Fruit fly (Drosophila melanogaster) whole organism, embryonic: ENCODE data around the gene arm.

Experiments
- Asciz ChIP-seq: fragments of 200-800 bp; sonication (Bioruptor generic); optimal IDR thresholded peaks from 2 replicates; lab custom pipeline; 2017; ENCODE audit warnings: missing biosample characterization, mild to moderate bottlenecking, missing genetic modification characterization, missing genetic modification reagents
- BEAF-32 ChIP-seq: fragments of 200-800 bp; sonication (Bioruptor generic); optimal IDR thresholded peaks from 3 replicates; lab custom pipeline; 2017; ENCODE audit warnings: missing biosample characterization, missing genetic modification characterization, mild to moderate bottlenecking, moderate library complexity, missing genetic modification reagents
- CG12155 ChIP-seq: fragments of 200-800 bp; sonication (Bioruptor generic); optimal IDR thresholded peaks from 3 replicates; lab custom pipeline; 2016; ENCODE audit warnings: missing biosample characterization, missing genetic modification characterization
- CG12744 ChIP-seq: fragments of 200-800 bp; sonication (Bioruptor generic); optimal IDR thresholded peaks from 2 replicates; lab custom pipeline; 2016; ENCODE audit warnings: missing biosample characterization, missing genetic modification characterization
- CG14710 ChIP-seq: fragments of 200-800 bp; sonication (Bioruptor generic); optimal IDR thresholded peaks from 3 replicates; lab custom pipeline; 2019; ENCODE audit warnings: missing biosample characterization, mild to moderate bottlenecking, missing genetic modification characterization, moderate library complexity
- CG17328 ChIP-seq: fragments of 200-800 bp; sonication (Bioruptor generic); IDR thresholded peaks from 2 replicates; pipeline ENCODE4 v1.3.6; 2022; ENCODE audit warnings: missing biosample characterization, missing genetic modification characterization
- CG17912 ChIP-seq: fragments of 200-800 bp; sonication (Bioruptor generic); optimal IDR thresholded peaks from 2 replicates; lab custom pipeline; 2018; ENCODE audit warnings: missing biosample characterization, mild to moderate bottlenecking, missing genetic modification characterization
- CG2120 ChIP-seq: fragments of 200-800 bp; sonication (Bioruptor generic); optimal IDR thresholded peaks from 3 replicates; lab custom pipeline; 2016; ENCODE audit warnings: missing biosample characterization, missing genetic modification characterization
- CG2678 ChIP-seq: fragments of 200-800 bp; sonication (Bioruptor generic); optimal IDR thresholded peaks from 3 replicates; lab custom pipeline; 2019; ENCODE audit warnings: missing biosample characterization, mild to moderate bottlenecking, missing genetic modification characterization, moderate library complexity
- CG42726 ChIP-seq: fragments of 200-800 bp; sonication (Bioruptor generic); IDR thresholded peaks from 2 replicates; pipeline ENCODE4 v1.3.6; 2022; ENCODE audit warnings: missing biosample characterization, missing genetic modification characterization; ENCODE audit not compliant: partially characterized antibody
- CG4617 ChIP-seq: fragments of 200-800 bp; sonication (Bioruptor generic); optimal IDR thresholded peaks from 3 replicates; lab custom pipeline; 2016; ENCODE audit warnings: missing biosample characterization, missing genetic modification characterization, borderline replicate concordance
- CG6765 ChIP-seq: fragments of 200-800 bp; sonication (Bioruptor generic); optimal IDR thresholded peaks from 3 replicates; lab custom pipeline; 2017; ENCODE audit warnings: missing biosample characterization, mild to moderate bottlenecking, missing genetic modification characterization
- CG8290 ChIP-seq, 3 experiments: fragments of 200-800 bp; sonication (Bioruptor generic); optimal IDR thresholded peaks; 2 replicates each; lab custom pipeline; 2016 to 2019; ENCODE audit warnings: missing biosample characterization in 3 of 3, missing genetic modification characterization in 3 of 3, mild to moderate bottlenecking in 2 of 3, moderate library complexity in 1 of 3
- CG8924 ChIP-seq: fragments of 200-800 bp; optimal IDR thresholded peaks from 3 replicates; lab custom pipeline; 2019; ENCODE audit warnings: missing biosample characterization, mild to moderate bottlenecking, missing genetic modification characterization, moderate library complexity
- Dek ChIP-seq: fragments of 200-800 bp; sonication (Bioruptor generic); optimal IDR thresholded peaks from 3 replicates; lab custom pipeline; 2019; ENCODE audit warnings: missing biosample characterization, mild to moderate bottlenecking, missing genetic modification characterization, moderate library complexity
- Dll ChIP-seq: fragments of 200-800 bp; sonication (Bioruptor generic); IDR thresholded peaks from 4 replicates; pipeline ENCODE4 v1.3.6; 2022; ENCODE audit warnings: missing biosample characterization, missing genetic modification characterization; ENCODE audit not compliant: partially characterized antibody
- ERR ChIP-seq: fragments of 200-800 bp; sonication (Bioruptor generic); optimal IDR thresholded peaks from 2 replicates; lab custom pipeline; 2016; ENCODE audit warnings: missing biosample characterization, missing genetic modification characterization
- Ets97D ChIP-seq: fragments of 200-800 bp; sonication (Bioruptor generic); optimal IDR thresholded peaks from 3 replicates; lab custom pipeline; 2016; ENCODE audit warnings: missing biosample characterization, missing genetic modification characterization
- Fer1 ChIP-seq: fragments of 200-800 bp; sonication (Bioruptor generic); optimal IDR thresholded peaks from 2 replicates; lab custom pipeline; 2017; ENCODE audit warnings: missing biosample characterization, mild to moderate bottlenecking, missing genetic modification characterization
- HLHmδ ChIP-seq: fragments of 200-800 bp; sonication (Bioruptor generic); optimal IDR thresholded peaks from 2 replicates; lab custom pipeline; 2018; ENCODE audit warnings: missing biosample characterization, mild to moderate bottlenecking, missing genetic modification characterization, moderate library complexity
- Myb ChIP-seq: fragments of 200-800 bp; sonication (Bioruptor generic); optimal IDR thresholded peaks from 2 replicates; lab custom pipeline; 2016; ENCODE audit warnings: missing biosample characterization, missing genetic modification characterization
- ara ChIP-seq: fragments of 200-800 bp; sonication (Bioruptor generic); IDR thresholded peaks from 2 replicates; pipeline ENCODE4 v1.3.6; 2022; ENCODE audit warnings: missing biosample characterization, missing genetic modification characterization
- bowl ChIP-seq: fragments of 200-800 bp; sonication (Bioruptor generic); IDR thresholded peaks from 2 replicates; pipeline ENCODE4 v1.3.6; 2022; ENCODE audit warnings: missing biosample characterization, missing genetic modification characterization
- cg ChIP-seq: fragments of 200-800 bp; sonication (Bioruptor generic); optimal IDR thresholded peaks from 3 replicates; lab custom pipeline; 2019; ENCODE audit warnings: missing biosample characterization, mild to moderate bottlenecking, missing genetic modification characterization, moderate library complexity
- chm ChIP-seq: fragments of 200-800 bp; sonication (Bioruptor generic); IDR thresholded peaks from 2 replicates; pipeline ENCODE4 v1.3.6; 2022; ENCODE audit warnings: missing biosample characterization, missing genetic modification characterization
- dmrt11E ChIP-seq: fragments of 200-800 bp; sonication (Bioruptor generic); optimal IDR thresholded peaks from 3 replicates; lab custom pipeline; 2018; ENCODE audit warnings: missing biosample characterization, mild to moderate bottlenecking, missing genetic modification characterization, moderate library complexity
- gem ChIP-seq: fragments of 200-800 bp; sonication (Bioruptor generic); optimal IDR thresholded peaks from 2 replicates; lab custom pipeline; 2019; ENCODE audit warnings: missing biosample characterization, mild to moderate bottlenecking, missing genetic modification characterization, moderate library complexity
- lab ChIP-seq: fragments of 200-800 bp; sonication (Bioruptor generic); optimal IDR thresholded peaks from 3 replicates; lab custom pipeline; 2017; ENCODE audit warnings: missing biosample characterization, missing genetic modification characterization, mild to moderate bottlenecking, moderate library complexity, missing genetic modification reagents
- lilli ChIP-seq: fragments of 200-800 bp; sonication (Bioruptor generic); optimal IDR thresholded peaks from 3 replicates; lab custom pipeline; 2016; ENCODE audit warnings: missing biosample characterization, missing genetic modification characterization
- nau ChIP-seq: fragments of 200-800 bp; sonication (Bioruptor generic); optimal IDR thresholded peaks from 3 replicates; lab custom pipeline; 2017; ENCODE audit warnings: missing biosample characterization, mild to moderate bottlenecking, missing genetic modification characterization, missing genetic modification reagents
- nom ChIP-seq: fragments of 200-800 bp; sonication (Bioruptor generic); optimal IDR thresholded peaks from 2 replicates; lab custom pipeline; 2017; ENCODE audit warnings: missing biosample characterization, missing genetic modification characterization, mild to moderate bottlenecking, moderate library complexity, missing genetic modification reagents
- pfk ChIP-seq: fragments of 200-800 bp; sonication (Bioruptor generic); optimal IDR thresholded peaks from 2 replicates; lab custom pipeline; 2018; ENCODE audit warnings: missing biosample characterization, mild to moderate bottlenecking, missing genetic modification characterization, moderate library complexity
- phol ChIP-seq: fragments of 200-800 bp; sonication (Bioruptor generic); optimal IDR thresholded peaks from 3 replicates; lab custom pipeline; 2018; ENCODE audit warnings: missing biosample characterization, mild to moderate bottlenecking, missing genetic modification characterization, moderate library complexity
- pros ChIP-seq: fragments of 200-800 bp; sonication (Bioruptor generic); optimal IDR thresholded peaks from 3 replicates; lab custom pipeline; 2019; ENCODE audit warnings: missing biosample characterization, mild to moderate bottlenecking, missing genetic modification characterization, moderate library complexity
- row ChIP-seq: fragments of 200-800 bp; sonication (Bioruptor generic); IDR thresholded peaks from 3 replicates; pipeline ENCODE4 v1.3.6; 2022; ENCODE audit warnings: missing biosample characterization, missing genetic modification characterization
- scrt ChIP-seq: fragments of 200-800 bp; sonication (Bioruptor generic); optimal IDR thresholded peaks from 2 replicates; lab custom pipeline; 2018; ENCODE audit warnings: missing biosample characterization, mild to moderate bottlenecking, missing genetic modification characterization, moderate library complexity
- sens ChIP-seq: fragments of 200-800 bp; sonication (Bioruptor generic); peaks from one replicate; lab custom pipeline; 2016; ENCODE audit warnings: missing biosample characterization, missing genetic modification characterization
- slp2 ChIP-seq: fragments of 200-800 bp; sonication (Bioruptor generic); optimal IDR thresholded peaks from 2 replicates; lab custom pipeline; 2016; ENCODE audit warnings: missing biosample characterization, missing genetic modification characterization
- trem ChIP-seq: fragments of 200-800 bp; optimal IDR thresholded peaks from 3 replicates; lab custom pipeline; 2019; ENCODE audit warnings: missing biosample characterization, mild to moderate bottlenecking, missing genetic modification characterization, moderate library complexity
- tup ChIP-seq: fragments of 200-800 bp; sonication (Bioruptor generic); optimal IDR thresholded peaks from 2 replicates; lab custom pipeline; 2016; ENCODE audit warnings: missing biosample characterization, mild to moderate bottlenecking, missing genetic modification characterization, moderate library complexity
- twi ChIP-seq: fragments of 200-800 bp; optimal IDR thresholded peaks from 2 replicates; lab custom pipeline; 2019; ENCODE audit warnings: missing biosample characterization, mild to moderate bottlenecking, missing genetic modification characterization, moderate library complexity
- unpg ChIP-seq: fragments of 200-800 bp; sonication (Bioruptor generic); optimal IDR thresholded peaks from 3 replicates; lab custom pipeline; 2018; ENCODE audit warnings: missing biosample characterization, mild to moderate bottlenecking, missing genetic modification characterization, moderate library complexity
- wor ChIP-seq: fragments of 200-800 bp; sonication (Bioruptor generic); IDR thresholded peaks from 2 replicates; pipeline ENCODE4 v1.3.6; 2022; ENCODE audit warnings: missing biosample characterization, missing genetic modification characterization

The arm gene

DNA sequence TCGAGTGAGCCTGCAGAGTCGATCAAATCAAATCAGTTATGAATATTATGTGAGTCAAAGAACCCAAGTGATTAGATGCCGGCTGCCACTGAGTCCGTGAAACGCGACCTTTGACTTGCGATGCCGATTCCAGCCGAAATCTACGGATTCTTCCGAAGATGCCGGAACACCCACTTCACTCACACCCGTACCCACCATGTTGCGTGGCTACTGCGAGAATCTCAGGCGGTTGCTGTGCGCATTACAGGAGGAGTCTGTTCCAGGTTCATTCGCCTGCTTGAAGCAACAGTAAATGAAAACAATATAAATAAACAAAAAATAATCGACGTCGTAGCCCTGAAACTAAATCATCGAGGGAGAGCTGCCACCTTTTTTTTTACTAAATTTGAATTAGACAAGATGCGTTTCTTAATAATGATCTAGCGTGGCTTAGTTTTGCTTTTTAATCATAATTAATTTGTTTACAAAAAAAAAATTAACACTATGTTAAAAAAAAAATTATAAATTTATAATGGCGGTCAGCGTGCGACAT, 1.2 kb upstream of the arm start, which contains the start of gene Ldaf1 (continued):
- TF ChIP-seq pros (GFP tag; lab: Kevin White, UChicago) (no peak), slp2 (GFP tag; lab: Kevin White, UChicago) (no peak), Fer1 (GFP tag; lab: Kevin White, UChicago) (peak; percentile 5), Asciz (no peak), phol (tag; lab: Kevin White, UChicago) (peak; percentile 5), Dek (tag; lab: Kevin White, UChicago) (no peak), chm (no peak), unpg (no peak), scrt (GFP tag; lab: Kevin White, UChicago) (peak; percentile 36), ERR (GFP tag; lab: Kevin White, UChicago) (no peak), cg (no peak), CG6765 (GFP tag; lab: Kevin White, UChicago) (no peak), CG17328 (GFP tag; lab: Robert Waterston, UW) (no peak), sens (GFP tag; lab: Kevin White, UChicago) (peak; percentile 69), wor (GFP tag; lab: Robert Waterston, UW) (no peak), BEAF-32 (peak; percentile 22), Dll (GFP tag; lab: Robert Waterston, UW) (0 out of 4 replicates have a peak, but pooled peaks have one; percentile 25), CG2120 (GFP tag; lab: Kevin White, UChicago) (peak; percentile 7), CG17912 (no peak), gem (tag; lab: Kevin White, UChicago) (peak; percentile 16), CG2678 (tag; lab: Kevin White, UChicago) (peak; percentile 11), CG12744 (GFP tag; lab: Kevin White, UChicago) (no peak), trem (tag; lab: Kevin White, UChicago) (peak; percentile 28), CG8290 (GFP tag; optimal IDR thresholded peaks at IDR 0.05; lab: Kevin White, UChicago) (no peak), CG8290 (tag; optimal IDR thresholded peaks at IDR 0.05; lab: Kevin White, UChicago) (peak in 1 of 2 experiments; percentile 5), CG12155 (no peak), pfk (GFP tag; lab: Kevin White, UChicago) (no peak), CG8924 (tag; lab: Kevin White, UChicago) (peak; percentile 2), lilli (GFP tag; lab: Kevin White, UChicago) (peak; percentile 5), CG42726 (GFP tag; lab: Robert Waterston, UW) (no peak), lab (no peak), CG14710 (tag; lab: Kevin White, UChicago) (peak; percentile 22), Myb (GFP tag; lab: Kevin White, UChicago) (peak; percentile 55), CG4617 (GFP tag; lab: Kevin White, UChicago) (peak; percentile 21), nau (GFP tag; lab: Kevin White, UChicago) (no peak), ara (GFP tag; lab: Robert Waterston, UW) (no peak), Ets97D (GFP tag; lab: Kevin White, UChicago) (no peak), bowl (GFP tag; lab: Robert Waterston, UW) (no peak), tup (no peak), dmrt11E (tag; lab: Kevin White, UChicago) (no peak), twi (tag; lab: Kevin White, UChicago) (no peak), nom (GFP tag; lab: Kevin White, UChicago) (no peak), row (GFP tag; lab: Robert Waterston, UW) (peak; percentile 44; the same call in 1 of the 3 replicates), HLHmδ (GFP tag; lab: Kevin White, UChicago) (no peak)
